Worm (Caenorhabditis elegans): ENCODE results near the gene M01H9.2.

Gene M01H9.2

ce11 chrIV:4454330-4455173 is 8.5 kb downstream of the M01H9.2 start, which contains the start of gene R08C7.11 (continued):
- peak; percentile 29 for TF ChIP-seq sma-3 (GFP tag; optimal IDR thresholded peaks at IDR 0.05)
- peak; percentile 15 for TF ChIP-seq lin-13 (GFP tag; optimal IDR thresholded peaks at IDR 0.05)
- TF ChIP-seq unc-39 (tag; optimal IDR thresholded peaks at IDR 0.05): no peak
- no peak for TF ChIP-seq dmd-4 (tag; optimal IDR thresholded peaks at IDR 0.05)
- no peak for TF ChIP-seq mdl-1 (tag; optimal IDR thresholded peaks at IDR 0.05)
- TF ChIP-seq snpc-4 (tag; optimal IDR thresholded peaks at IDR 0.05): no peak
- TF ChIP-seq nhr-11 (tag; optimal IDR thresholded peaks at IDR 0.05): no peak
- TF ChIP-seq ztf-4 (tag; optimal IDR thresholded peaks at IDR 0.05): no peak
- no peak for TF ChIP-seq nhr-23 (tag; optimal IDR thresholded peaks at IDR 0.05)
- no peak for TF ChIP-seq egl-27 (tag; optimal IDR thresholded peaks at IDR 0.05)
- TF ChIP-seq sem-4 (tag; optimal IDR thresholded peaks at IDR 0.05): no peak
- TF ChIP-seq unc-62 (GFP tag; optimal IDR thresholded peaks at IDR 0.05): no peak
- no peak for TF ChIP-seq nhr-77 (tag; optimal IDR thresholded peaks at IDR 0.05)
- peak; percentile 34 for TF ChIP-seq ceh-16 (tag; optimal IDR thresholded peaks at IDR 0.05)

ce11 chrIV:4451576-4451975 is 11.5 kb downstream of the M01H9.2 start, which contains the start of gene R08C7.1:
TSS of gene R08C7.1 (plus strand) at chrIV:4451876.
- TF ChIP-seq ceh-16 (tag; optimal IDR thresholded peaks at IDR 0.05) (no peak), ztf-1 (GFP tag; conservative IDR thresholded peaks at IDR 0.05) (no peak), Y55F3AM.14 (GFP tag; optimal IDR thresholded peaks at IDR 0.05) (no peak), sma-3 (GFP tag; optimal IDR thresholded peaks at IDR 0.05) (no peak), alr-1 (tag; optimal IDR thresholded peaks at IDR 0.05) (no peak)

- TF ChIP-seq ztf-4 (tag; optimal IDR thresholded peaks at IDR 0.05): no peak
- TF ChIP-seq fos-1 (tag; optimal IDR thresholded peaks at IDR 0.05): peak; percentile 34
- no peak for TF ChIP-seq sem-4 (tag; optimal IDR thresholded peaks at IDR 0.05)
- no peak for TF ChIP-seq unc-55 (GFP tag; optimal IDR thresholded peaks at IDR 0.05)
- TF ChIP-seq sma-3 (GFP tag; optimal IDR thresholded peaks at IDR 0.05): peak; percentile 60
- TF ChIP-seq gmeb-1 (tag; optimal IDR thresholded peaks at IDR 0.05): peak; percentile 13
- TF ChIP-seq mbf-1 (tag; optimal IDR thresholded peaks at IDR 0.05): no peak
- peak; percentile 62 for TF ChIP-seq sma-9 (GFP tag; optimal IDR thresholded peaks at IDR 0.05)
- no peak for TF ChIP-seq sma-9 (tag; optimal IDR thresholded peaks at IDR 0.05)
- no peak for TF ChIP-seq nhr-25 (tag; optimal IDR thresholded peaks at IDR 0.05)
- TF ChIP-seq C34F6.9 (tag; optimal IDR thresholded peaks at IDR 0.05): no peak
- TF ChIP-seq ztf-11 (tag; optimal IDR thresholded peaks at IDR 0.05): no peak
- no peak for TF ChIP-seq nhr-77 (tag; optimal IDR thresholded peaks at IDR 0.05)
- peak; percentile 31 for TF ChIP-seq crh-2 (tag; optimal IDR thresholded peaks at IDR 0.05)
- TF ChIP-seq nhr-129 (tag; optimal IDR thresholded peaks at IDR 0.05): no peak
- peak; percentile 31 for TF ChIP-seq F13H6.1 (tag; optimal IDR thresholded peaks at IDR 0.05)
- TF ChIP-seq Y55F3AM.14 (GFP tag; optimal IDR thresholded peaks at IDR 0.05): no peak
- TF ChIP-seq nhr-11 (tag; optimal IDR thresholded peaks at IDR 0.05): no peak
- TF ChIP-seq zag-1 (tag; optimal IDR thresholded peaks at IDR 0.05): no peak
- TF ChIP-seq unc-39 (tag; optimal IDR thresholded peaks at IDR 0.05): no peak
- TF ChIP-seq nhr-6 (tag; optimal IDR thresholded peaks at IDR 0.05): no peak
These were observed 13.2 kb downstream of the M01H9.2 start for ce11 chrIV:4449843-4450242.

ce11 chrIV:4449439-4449838 is 13.6 kb downstream of the M01H9.2 start, which contains the start of gene R08C7.12:
TSS of gene R08C7.12 (plus strand) at chrIV:4449739.
- no peak for TF ChIP-seq crh-2 (tag; optimal IDR thresholded peaks at IDR 0.05)
- TF ChIP-seq lsy-2 (tag; optimal IDR thresholded peaks at IDR 0.05): no peak
- TF ChIP-seq nhr-237 (tag; optimal IDR thresholded peaks at IDR 0.05): no peak
- TF ChIP-seq nhr-25 (tag; optimal IDR thresholded peaks at IDR 0.05): no peak
- no peak for TF ChIP-seq fos-1 (tag; optimal IDR thresholded peaks at IDR 0.05)
- no peak for TF ChIP-seq blmp-1 (tag; optimal IDR thresholded peaks at IDR 0.05; ENCODE audit: insufficient read depth)
- no peak for TF ChIP-seq zag-1 (tag; optimal IDR thresholded peaks at IDR 0.05)
- no peak for TF ChIP-seq lin-11 (tag; optimal IDR thresholded peaks at IDR 0.05)
- TF ChIP-seq nhr-21 (tag; optimal IDR thresholded peaks at IDR 0.05): no peak
- TF ChIP-seq nhr-77 (tag; optimal IDR thresholded peaks at IDR 0.05): no peak
- TF ChIP-seq ztf-1 (GFP tag; conservative IDR thresholded peaks at IDR 0.05): no peak
- no peak for TF ChIP-seq alr-1 (tag; optimal IDR thresholded peaks at IDR 0.05)
- no peak for TF ChIP-seq lin-39 (tag; optimal IDR thresholded peaks at IDR 0.05)

All from whole organism, L2 larva.